Worm (Caenorhabditis elegans) whole organism, young adult: ENCODE data around the gene noca-2.

Source experiments
- B0019.2 ChIP-seq: fragments of 200-800 bp; sonication (Bioruptor generic); conservative IDR thresholded peaks from 2 replicates; pipeline ENCODE4 v1.3.6; 2022; ENCODE audit warnings: missing genetic modification reagents, missing genetic modification characterization, missing compliant biosample characterization
- B0035.1 ChIP-seq: sonication (generic microtip); optimal IDR thresholded peaks from 2 replicates; lab custom pipeline; 2016; ENCODE audit warnings: missing genetic modification characterization, mild to moderate bottlenecking, missing compliant biosample characterization, missing genotype, missing genetic modification reagents
- B0336.3 ChIP-seq: fragments of 200-800 bp; sonication (Bioruptor generic); IDR thresholded peaks from 2 replicates; pipeline ENCODE4 v1.3.6; 2022; ENCODE audit warnings: missing genetic modification characterization, missing compliant biosample characterization
- F33H1.4 ChIP-seq: fragments of 200-800 bp; sonication (Bioruptor generic); IDR thresholded peaks from 2 replicates; pipeline ENCODE4 v1.3.6; 2022; ENCODE audit warnings: missing genetic modification reagents, missing genetic modification characterization, missing compliant biosample characterization
- F37B4.10 ChIP-seq: fragments of 200-800 bp; sonication (Bioruptor generic); IDR thresholded peaks from 2 replicates; pipeline ENCODE4 v1.3.6; 2022; ENCODE audit warnings: missing genetic modification characterization, missing compliant biosample characterization
- F39B2.1 ChIP-seq: fragments of 200-800 bp; sonication (Bioruptor generic); IDR thresholded peaks from 2 replicates; pipeline ENCODE4 v1.3.6; 2022; ENCODE audit warnings: missing genetic modification reagents, missing genetic modification characterization, missing compliant biosample characterization
- F49E8.2 ChIP-seq: sonication (generic microtip); optimal IDR thresholded peaks from 3 replicates; lab custom pipeline; 2017; ENCODE audit warnings: missing genetic modification characterization, mild to moderate bottlenecking, missing compliant biosample characterization, antibody characterized with exemption, moderate library complexity; ENCODE audit not compliant: insufficient read depth
- K11D2.4 ChIP-seq: fragments of 200-800 bp; sonication (Bioruptor generic); IDR thresholded peaks from 2 replicates; pipeline ENCODE4 v1.3.6; 2022; ENCODE audit warnings: missing genetic modification reagents, missing genetic modification characterization, missing compliant biosample characterization
- Y53F4B.3 ChIP-seq: fragments of 200-800 bp; sonication (Bioruptor generic); IDR thresholded peaks from 2 replicates; pipeline ENCODE4 v1.3.6; 2022; ENCODE audit warnings: missing genetic modification reagents, missing genetic modification characterization, missing compliant biosample characterization
- Y67H2A.10 ChIP-seq: fragments of 200-800 bp; sonication (Bioruptor generic); conservative IDR thresholded peaks from 2 replicates; pipeline ENCODE4 v1.3.6; 2022; ENCODE audit warnings: missing genetic modification reagents, missing genetic modification characterization, missing compliant biosample characterization
- aptf-3 ChIP-seq: fragments of 200-800 bp; sonication (Bioruptor generic); IDR thresholded peaks from 2 replicates; pipeline ENCODE4 v1.3.6; 2022; ENCODE audit warnings: missing genetic modification characterization, missing compliant biosample characterization
- athp-1 ChIP-seq: sonication (generic microtip); optimal IDR thresholded peaks from 2 replicates; lab custom pipeline; 2017; ENCODE audit warnings: mild to moderate bottlenecking, missing genetic modification characterization, missing compliant biosample characterization
- ceh-58 ChIP-seq: fragments of 200-800 bp; sonication (Bioruptor generic); IDR thresholded peaks from 2 replicates; pipeline ENCODE4 v1.3.6; 2022; ENCODE audit warnings: missing genetic modification characterization, missing compliant biosample characterization
- ceh-79 ChIP-seq: sonication (generic microtip); optimal IDR thresholded peaks from 2 replicates; lab custom pipeline; 2017; ENCODE audit warnings: mild to moderate bottlenecking, missing genetic modification characterization, missing compliant biosample characterization
- ekl-4 ChIP-seq: fragments of 200-800 bp; sonication (Bioruptor generic); IDR thresholded peaks from 2 replicates; pipeline ENCODE4 v1.3.6; 2022; ENCODE audit warnings: missing genetic modification reagents, missing genetic modification characterization, missing compliant biosample characterization
- ets-4 ChIP-seq: fragments of 200-800 bp; sonication (Bioruptor generic); optimal IDR thresholded peaks from 2 replicates; lab custom pipeline; 2018; ENCODE audit warnings: mild to moderate bottlenecking, missing genetic modification characterization, missing compliant biosample characterization
- hlh-12 ChIP-seq: sonication (generic microtip); optimal IDR thresholded peaks from 2 replicates; lab custom pipeline; 2016; ENCODE audit warnings: missing genetic modification characterization, missing compliant biosample characterization
- hlh-26 ChIP-seq: fragments of 200-800 bp; sonication (Bioruptor generic); conservative IDR thresholded peaks from 2 replicates; pipeline ENCODE4 v1.3.6; 2022; ENCODE audit warnings: missing genetic modification reagents, missing genetic modification characterization, missing compliant biosample characterization
- hmg-1.2 ChIP-seq: fragments of 200-800 bp; sonication (Bioruptor generic); IDR thresholded peaks from 2 replicates; pipeline ENCODE4 v1.3.6; 2022; ENCODE audit warnings: missing genetic modification reagents, missing genetic modification characterization, missing compliant biosample characterization
- hrde-1 ChIP-seq: sonication (generic microtip); optimal IDR thresholded peaks from 2 replicates; lab custom pipeline; 2016; ENCODE audit warnings: missing genetic modification characterization, mild to moderate bottlenecking, missing compliant biosample characterization, moderate library complexity, missing genotype, missing genetic modification reagents, borderline replicate concordance
- lin-26 ChIP-seq: fragments of 200-800 bp; sonication (Bioruptor generic); IDR thresholded peaks from 2 replicates; pipeline ENCODE4 v1.3.6; 2022; ENCODE audit warnings: missing genetic modification reagents, missing genetic modification characterization, missing compliant biosample characterization
- lin-40 ChIP-seq: sonication (generic microtip); optimal IDR thresholded peaks from 2 replicates; lab custom pipeline; 2016; ENCODE audit warnings: missing genetic modification characterization, mild to moderate bottlenecking, missing compliant biosample characterization, missing genotype, missing genetic modification reagents
- lsy-27 ChIP-seq: sonication (generic microtip); optimal IDR thresholded peaks from 2 replicates; lab custom pipeline; 2017; ENCODE audit warnings: missing genetic modification characterization, mild to moderate bottlenecking, missing compliant biosample characterization, antibody characterized with exemption, missing genotype, borderline replicate concordance; ENCODE audit not compliant: insufficient read depth
- madf-10 ChIP-seq: sonication (generic microtip); optimal IDR thresholded peaks from 2 replicates; lab custom pipeline; 2016; ENCODE audit warnings: mild to moderate bottlenecking, missing genetic modification characterization, missing compliant biosample characterization
- mxl-1 ChIP-seq: sonication (generic microtip); optimal IDR thresholded peaks from 2 replicates; lab custom pipeline; 2016; ENCODE audit warnings: missing genetic modification characterization, missing compliant biosample characterization
- nfyb-1 ChIP-seq: fragments of 200-800 bp; sonication (Bioruptor generic); IDR thresholded peaks from 2 replicates; pipeline ENCODE4 v1.3.6; 2022; ENCODE audit warnings: missing genetic modification reagents, missing genetic modification characterization, missing compliant biosample characterization
- nhr-179 ChIP-seq: sonication (generic microtip); optimal IDR thresholded peaks from 2 replicates; lab custom pipeline; 2016; ENCODE audit warnings: mild to moderate bottlenecking, missing genetic modification characterization, missing compliant biosample characterization
- nhr-27 ChIP-seq: fragments of 200-800 bp; sonication (Bioruptor generic); optimal IDR thresholded peaks from 2 replicates; lab custom pipeline; 2018; ENCODE audit warnings: mild to moderate bottlenecking, missing genetic modification characterization, moderate library complexity, missing compliant biosample characterization
- nhr-80 ChIP-seq: sonication (generic microtip); optimal IDR thresholded peaks from 2 replicates; lab custom pipeline; 2016; ENCODE audit warnings: missing genetic modification characterization, missing compliant biosample characterization
- pha-4 ChIP-seq: fragments of 150-350 bp; sonication (generic microtip); optimal IDR thresholded peaks from 2 replicates; lab custom pipeline; 2014; ENCODE audit warnings: missing biosample characterization, missing genetic modification reagents, missing genetic modification characterization
- sea-2 ChIP-seq: fragments of 200-800 bp; sonication (Bioruptor generic); IDR thresholded peaks from 2 replicates; pipeline ENCODE4 v1.3.6; 2022; ENCODE audit warnings: missing genetic modification characterization, missing compliant biosample characterization
- snpc-3.4 ChIP-seq: sonication (generic microtip); optimal IDR thresholded peaks from 2 replicates; lab custom pipeline; 2017; ENCODE audit warnings: missing genetic modification characterization, mild to moderate bottlenecking, missing compliant biosample characterization, antibody characterized with exemption, moderate library complexity, missing genotype, missing genetic modification reagents
- snpc-4 ChIP-seq, 5 experiments: fragments of 150-350 bp in 1 of 5; sonication (generic microtip) in 4 of 5; optimal IDR thresholded peaks; 2 replicates each; lab custom pipeline; 2014 to 2018; ENCODE audit warnings: missing genetic modification characterization in 5 of 5, missing biosample characterization in 3 of 5, antibody characterized with exemption in 2 of 5, mild to moderate bottlenecking in 2 of 5, missing compliant biosample characterization in 2 of 5, missing genotype in 2 of 5, moderate library complexity in 2 of 5, missing genetic modification reagents in 1 of 5
- tbp1 ChIP-seq: fragments of 200-800 bp; sonication (Bioruptor generic); optimal IDR thresholded peaks from 2 replicates; lab custom pipeline; 2018; ENCODE audit warnings: mild to moderate bottlenecking, missing genetic modification characterization, missing compliant biosample characterization
- ztf-25 ChIP-seq: fragments of 200-800 bp; sonication (Bioruptor generic); IDR thresholded peaks from 2 replicates; pipeline ENCODE4 v1.3.6; 2022; ENCODE audit warnings: missing genetic modification reagents, missing genetic modification characterization, missing compliant biosample characterization

noca-2 gene

DNA sequence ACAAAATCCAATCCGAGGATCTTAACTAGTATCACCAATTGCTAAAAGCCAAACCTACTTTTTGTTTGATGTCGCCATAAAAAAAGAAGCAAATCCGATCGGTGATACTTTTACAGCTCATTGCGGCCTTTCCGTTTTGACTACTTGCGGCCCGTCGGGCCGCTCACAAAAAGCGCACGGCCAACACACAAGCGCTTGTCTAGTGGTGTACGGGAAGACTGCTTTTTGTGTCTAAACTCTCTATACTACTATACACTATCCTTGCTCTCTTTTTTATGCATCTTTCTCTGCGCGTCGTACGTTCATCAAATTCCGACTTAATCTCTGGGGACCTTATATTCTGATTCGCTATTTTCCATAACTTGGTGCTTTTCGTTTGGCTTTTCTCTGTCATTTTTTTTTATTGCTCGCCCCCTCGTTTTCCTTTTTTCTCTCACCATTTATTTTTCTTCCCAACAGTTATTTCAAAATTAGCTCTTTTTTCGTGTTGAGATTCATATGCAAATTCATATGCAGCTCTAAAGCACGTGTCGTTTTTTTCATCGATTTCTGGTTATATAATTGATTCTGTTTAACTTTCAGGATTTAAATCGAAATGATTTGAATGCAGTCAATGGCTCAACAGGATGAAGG, at the start of gene noca-2:
Gene noca-2, plus strand, starts transcription at position 583 of the 633 bp plus-strand sequence.
- TF ChIP-seq aptf-3 (no peak), nhr-179 (tag; lab: Kevin White, UChicago) (no peak), nhr-80 (tag; lab: Kevin White, UChicago) (no peak), Y67H2A.10 (no peak), hrde-1 (tag; lab: Kevin White, UChicago) (no peak), B0035.1 (no peak), madf-10 (no peak), nhr-27 (tag; lab: Kevin White, UChicago) (no peak), lsy-27 (tag; lab: Kevin White, UChicago) (no peak), sea-2 (GFP tag; lab: Robert Waterston, UW) (no peak), lin-26 (GFP tag; lab: Robert Waterston, UW) (no peak), F49E8.2 (tag; lab: Kevin White, UChicago) (no peak), B0336.3 (no peak), snpc-4 (GFP tag; optimal IDR thresholded peaks at IDR 0.05; lab: Kevin White, UChicago) (no peak), snpc-4 (tag; optimal IDR thresholded peaks at IDR 0.05; lab: Kevin White, UChicago) (no peak), nfyb-1 (GFP tag; lab: Robert Waterston, UW) (0 out of 2 replicates have a peak, but pooled peaks have one; percentile 49), hmg-1.2 (GFP tag; lab: Robert Waterston, UW) (peak; percentile 73; the same call in 1 of the 2 replicates)

DNA sequence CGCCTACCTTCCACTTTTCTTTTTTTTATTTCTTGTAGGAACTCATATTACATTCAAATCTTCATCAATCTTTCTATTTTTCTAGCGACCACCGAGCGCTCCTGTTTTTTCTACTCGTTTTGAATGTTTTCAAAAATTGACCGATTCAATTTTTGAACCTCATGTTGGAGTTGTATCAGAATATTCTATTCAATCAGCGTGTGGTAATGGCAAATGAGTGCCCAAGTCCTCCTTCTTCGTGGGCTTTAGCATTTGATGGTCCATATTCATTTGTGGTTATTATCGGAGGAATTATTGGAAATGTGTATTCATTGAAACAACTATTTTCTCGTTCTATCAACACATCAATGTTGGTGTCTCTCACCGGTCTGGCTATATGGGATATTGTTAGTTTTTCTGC, 49.5 kb upstream of the noca-2 start, which contains the start of gene F52D10.4:
Gene F52D10.4, plus strand, starts transcription at position 84 of the 400 bp plus-strand sequence.
- TF ChIP-seq ceh-58 (GFP tag; lab: Robert Waterston, UW): no peak
- no peak for TF ChIP-seq Y53F4B.3 (GFP tag; lab: Robert Waterston, UW)
- TF ChIP-seq mxl-1 (tag; lab: Kevin White, UChicago): no peak
- no peak for TF ChIP-seq athp-1
- no peak for TF ChIP-seq sea-2 (GFP tag; lab: Robert Waterston, UW)
- TF ChIP-seq F39B2.1: no peak
- no peak for TF ChIP-seq K11D2.4
- no peak for TF ChIP-seq lin-40 (tag; lab: Kevin White, UChicago)
- no peak for TF ChIP-seq ztf-25 (GFP tag; lab: Robert Waterston, UW)
- TF ChIP-seq ekl-4 (GFP tag; lab: Robert Waterston, UW): no peak
- TF ChIP-seq pha-4: no peak
- TF ChIP-seq Y67H2A.10: no peak
- no peak for TF ChIP-seq F33H1.4 (GFP tag; lab: Robert Waterston, UW)
- TF ChIP-seq tbp1 (GFP tag; lab: Kevin White, UChicago): no peak
- TF ChIP-seq snpc-3.4 (tag; lab: Kevin White, UChicago): no peak
- TF ChIP-seq B0019.2 (GFP tag; lab: Robert Waterston, UW): no peak
- TF ChIP-seq, all 124 proteins: peak for 0

DNA sequence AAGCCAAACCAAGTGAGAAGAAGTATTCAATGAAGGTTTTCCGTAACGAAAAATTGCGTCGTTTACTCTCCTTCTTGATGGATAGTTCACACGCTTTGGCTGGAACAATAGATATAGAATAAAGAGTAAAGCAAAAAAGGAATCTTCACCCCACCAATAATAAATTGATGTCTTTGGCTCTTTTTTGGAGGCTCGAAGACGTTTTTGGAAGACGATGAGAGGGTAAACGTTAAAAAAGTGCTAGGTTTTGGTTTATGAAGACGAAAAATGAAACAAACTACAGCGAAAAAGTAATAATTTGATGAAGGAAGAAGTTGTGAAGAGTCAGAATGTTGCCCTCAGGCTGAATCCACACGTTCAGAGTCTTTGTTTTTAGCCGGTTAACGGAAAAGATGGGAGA, 44.9 kb upstream of the noca-2 start, which contains the start of gene sto-3:
Gene sto-3, minus strand, starts transcription at position 101 of the 400 bp plus-strand sequence.
- TF ChIP-seq ets-4 (no peak), snpc-3.4 (tag; lab: Kevin White, UChicago) (no peak), hlh-26 (no peak), madf-10 (no peak), hlh-12 (tag; lab: Kevin White, UChicago) (no peak), F37B4.10 (GFP tag; lab: Robert Waterston, UW) (no peak), ceh-79 (tag; lab: Kevin White, UChicago) (no peak)
